Worm (Caenorhabditis elegans) whole organism, midembryonic: ENCODE measurements around the gene inpp-1.

Source experiments
- T22C8.4 ChIP-seq: fragments of 200-800 bp; sonication (Bioruptor generic); IDR thresholded peaks from 2 replicates; pipeline ENCODE4 v1.3.6; 2022; ENCODE audit warnings: missing genetic modification characterization, missing compliant biosample characterization
- cog-1 ChIP-seq: sonication (generic microtip); optimal IDR thresholded peaks from 2 replicates; lab custom pipeline; 2016; ENCODE audit warnings: missing genetic modification characterization, missing compliant biosample characterization
- flt-1 ChIP-seq: fragments of 200-800 bp; sonication (Bioruptor generic); IDR thresholded peaks from 2 replicates; pipeline ENCODE4 v1.3.6; 2022; ENCODE audit warnings: missing genetic modification characterization, missing compliant biosample characterization
- klf-2 ChIP-seq: fragments of 200-800 bp; sonication (Bioruptor generic); conservative IDR thresholded peaks from 2 replicates; pipeline ENCODE4 v1.3.6; 2022; ENCODE audit warnings: missing genetic modification reagents, missing genetic modification characterization, missing compliant biosample characterization
- med-1 ChIP-seq: sonication (generic microtip); optimal IDR thresholded peaks from 2 replicates; lab custom pipeline; 2017; ENCODE audit warnings: missing genetic modification characterization, mild to moderate bottlenecking, missing compliant biosample characterization, antibody characterized with exemption, missing genetic modification reagents; ENCODE audit not compliant: insufficient read depth
- ref-1 ChIP-seq: fragments of 200-800 bp; sonication (Bioruptor generic); conservative IDR thresholded peaks from 2 replicates; pipeline ENCODE4 v1.3.6; 2022; ENCODE audit warnings: missing genetic modification reagents, missing genetic modification characterization, missing compliant biosample characterization
- tab-1 ChIP-seq: fragments of 200-800 bp; sonication (Bioruptor generic); IDR thresholded peaks from 2 replicates; pipeline ENCODE4 v1.3.6; 2022; ENCODE audit warnings: missing genetic modification characterization, missing compliant biosample characterization
- ztf-23 ChIP-seq: fragments of 200-800 bp; sonication (Bioruptor generic); IDR thresholded peaks from 2 replicates; pipeline ENCODE4 v1.3.6; 2022; ENCODE audit warnings: missing genetic modification reagents, missing genetic modification characterization, missing compliant biosample characterization
- ztf-29 ChIP-seq: fragments of 200-800 bp; sonication (Bioruptor generic); IDR thresholded peaks from 2 replicates; pipeline ENCODE4 v1.3.6; 2022; ENCODE audit warnings: missing genetic modification reagents, missing genetic modification characterization, missing compliant biosample characterization

Gene inpp-1

ce11 chrIV:10810820-10811219, 37.1 kb upstream of the inpp-1 start:
- TF ChIP-seq ztf-29 (no peak), ref-1 (GFP tag; lab: Robert Waterston, UW) (no peak), cog-1 (no peak)

- no peak for TF ChIP-seq cog-1
- no peak for TF ChIP-seq med-1 (GFP tag; lab: Kevin White, UChicago)
- no peak for TF ChIP-seq klf-2 (GFP tag; lab: Robert Waterston, UW)
Measured at ce11 chrIV:10803973-10804372, 30.3 kb upstream of the inpp-1 start.

ce11 chrIV:10799354-10799753, 25.6 kb upstream of the inpp-1 start, which contains the start of gene zipt-2.1:
TSS of gene zipt-2.1 (plus strand) at chrIV:10799654.
- TF ChIP-seq ref-1 (GFP tag; lab: Robert Waterston, UW): no peak
- no peak for TF ChIP-seq med-1 (GFP tag; lab: Kevin White, UChicago)

ce11 chrIV:10798604-10799003, 24.9 kb upstream of the inpp-1 start:
- no peak for TF ChIP-seq ztf-29
- TF ChIP-seq klf-2 (GFP tag; lab: Robert Waterston, UW): no peak
- no peak for TF ChIP-seq ref-1 (GFP tag; lab: Robert Waterston, UW)
- no peak for TF ChIP-seq T22C8.4
- no peak for TF ChIP-seq flt-1 (GFP tag; lab: Robert Waterston, UW)
- TF ChIP-seq ztf-23 (GFP tag; lab: Robert Waterston, UW): no peak
- TF ChIP-seq med-1 (GFP tag; lab: Kevin White, UChicago): no peak
- no peak for TF ChIP-seq tab-1 (GFP tag; lab: Robert Waterston, UW)
- no peak for TF ChIP-seq cog-1

ce11 chrIV:10796707-10797106, 23.0 kb upstream of the inpp-1 start:
- TF ChIP-seq med-1 (GFP tag; lab: Kevin White, UChicago) (no peak), ref-1 (GFP tag; lab: Robert Waterston, UW) (no peak), T22C8.4 (no peak), ztf-29 (no peak), klf-2 (GFP tag; lab: Robert Waterston, UW) (no peak), cog-1 (no peak), flt-1 (GFP tag; lab: Robert Waterston, UW) (no peak), tab-1 (GFP tag; lab: Robert Waterston, UW) (no peak), ztf-23 (GFP tag; lab: Robert Waterston, UW) (no peak)

ce11 chrIV:10795678-10796077, 22.0 kb upstream of the inpp-1 start:
- TF ChIP-seq klf-2 (GFP tag; lab: Robert Waterston, UW): no peak
- no peak for TF ChIP-seq ztf-23 (GFP tag; lab: Robert Waterston, UW)
- TF ChIP-seq med-1 (GFP tag; lab: Kevin White, UChicago): no peak
- TF ChIP-seq ref-1 (GFP tag; lab: Robert Waterston, UW): no peak
- TF ChIP-seq flt-1 (GFP tag; lab: Robert Waterston, UW): no peak
- TF ChIP-seq T22C8.4: no peak
- TF ChIP-seq tab-1 (GFP tag; lab: Robert Waterston, UW): no peak
- no peak for TF ChIP-seq ztf-29
- TF ChIP-seq cog-1: no peak

- TF ChIP-seq cog-1 (no peak), ztf-29 (no peak), klf-2 (GFP tag; lab: Robert Waterston, UW) (no peak), med-1 (GFP tag; lab: Kevin White, UChicago) (no peak), ztf-23 (GFP tag; lab: Robert Waterston, UW) (no peak), tab-1 (GFP tag; lab: Robert Waterston, UW) (no peak), flt-1 (GFP tag; lab: Robert Waterston, UW) (no peak), T22C8.4 (no peak)
Measured at ce11 chrIV:10790353-10790752, 16.6 kb upstream of the inpp-1 start, which contains the start of gene pept-2. TSS of gene pept-2 (plus strand) at chrIV:10790653.

ce11 chrIV:10786731-10787130, 13.0 kb upstream of the inpp-1 start, which contains the start of gene srd-7:
TSS of gene srd-7 (minus strand) at chrIV:10786831.
- TF ChIP-seq tab-1 (GFP tag; lab: Robert Waterston, UW) (no peak), ref-1 (GFP tag; lab: Robert Waterston, UW) (no peak), T22C8.4 (no peak), flt-1 (GFP tag; lab: Robert Waterston, UW) (no peak), med-1 (GFP tag; lab: Kevin White, UChicago) (no peak), cog-1 (no peak), ztf-23 (GFP tag; lab: Robert Waterston, UW) (no peak), ztf-29 (no peak), klf-2 (GFP tag; lab: Robert Waterston, UW) (no peak)

- TF ChIP-seq ztf-29 (no peak), ztf-23 (GFP tag; lab: Robert Waterston, UW) (no peak), tab-1 (GFP tag; lab: Robert Waterston, UW) (no peak), med-1 (GFP tag; lab: Kevin White, UChicago) (no peak), cog-1 (no peak), ref-1 (GFP tag; lab: Robert Waterston, UW) (no peak), flt-1 (GFP tag; lab: Robert Waterston, UW) (no peak), klf-2 (GFP tag; lab: Robert Waterston, UW) (no peak), T22C8.4 (no peak)
Measured at ce11 chrIV:10784085-10784484, 10.4 kb upstream of the inpp-1 start.

- TF ChIP-seq T22C8.4: no peak
- TF ChIP-seq ztf-23 (GFP tag; lab: Robert Waterston, UW): no peak
- no peak for TF ChIP-seq klf-2 (GFP tag; lab: Robert Waterston, UW)
- TF ChIP-seq ztf-29: no peak
Measured at ce11 chrIV:10782014-10782413, 8.3 kb upstream of the inpp-1 start.

- TF ChIP-seq flt-1 (GFP tag; lab: Robert Waterston, UW) (no peak), cog-1 (no peak), ztf-29 (no peak), tab-1 (GFP tag; lab: Robert Waterston, UW) (no peak), med-1 (GFP tag; lab: Kevin White, UChicago) (no peak), ztf-23 (GFP tag; lab: Robert Waterston, UW) (no peak), klf-2 (GFP tag; lab: Robert Waterston, UW) (no peak), T22C8.4 (no peak), ref-1 (GFP tag; lab: Robert Waterston, UW) (no peak)
Measured at ce11 chrIV:10781346-10781745, 7.6 kb upstream of the inpp-1 start.
